Fruit fly (Drosophila melanogaster) whole organism, embryonic: ENCODE data around the gene shf.
A peak's percentile ranks its signal among the peaks of the same experiment; 100 is the strongest.

Experiments
- Bgb ChIP-seq: fragments of 200-800 bp; sonication (Bioruptor generic); IDR thresholded peaks from 2 replicates; pipeline ENCODE4 v1.3.6; 2022; ENCODE audit warnings: missing biosample characterization, missing genetic modification characterization; ENCODE audit not compliant: partially characterized antibody
- CG10462 ChIP-seq: fragments of 200-800 bp; sonication (Bioruptor generic); optimal IDR thresholded peaks from 2 replicates; lab custom pipeline; 2016; ENCODE audit warnings: missing biosample characterization, missing genetic modification characterization
- CG12104 ChIP-seq: fragments of 200-800 bp; sonication (Bioruptor generic); optimal IDR thresholded peaks from 3 replicates; lab custom pipeline; 2016; ENCODE audit warnings: missing biosample characterization, missing genetic modification characterization
- CG12219 ChIP-seq: fragments of 200-800 bp; sonication (Bioruptor generic); optimal IDR thresholded peaks from 3 replicates; lab custom pipeline; 2018; ENCODE audit warnings: missing biosample characterization, mild to moderate bottlenecking, missing genetic modification characterization
- CG12769 ChIP-seq: fragments of 200-800 bp; sonication (Bioruptor generic); optimal IDR thresholded peaks from 2 replicates; lab custom pipeline; 2019; ENCODE audit warnings: missing biosample characterization, mild to moderate bottlenecking, missing genetic modification characterization, moderate library complexity
- CG12942 ChIP-seq: fragments of 200-800 bp; sonication (Bioruptor generic); optimal IDR thresholded peaks from 3 replicates; lab custom pipeline; 2016; ENCODE audit warnings: missing biosample characterization, missing genetic modification characterization
- CG14965 ChIP-seq: fragments of 200-800 bp; sonication (Bioruptor generic); optimal IDR thresholded peaks from 2 replicates; lab custom pipeline; 2016; ENCODE audit warnings: missing biosample characterization, missing genetic modification characterization, borderline replicate concordance
- CG15269 ChIP-seq: fragments of 200-800 bp; sonication (Bioruptor generic); optimal IDR thresholded peaks from 2 replicates; lab custom pipeline; 2018; ENCODE audit warnings: missing biosample characterization, mild to moderate bottlenecking, missing genetic modification characterization, moderate library complexity
- CG15479 ChIP-seq: fragments of 200-800 bp; sonication (Bioruptor generic); optimal IDR thresholded peaks from 3 replicates; lab custom pipeline; 2019; ENCODE audit warnings: missing biosample characterization, mild to moderate bottlenecking, missing genetic modification characterization, moderate library complexity
- CG15696 ChIP-seq: fragments of 200-800 bp; sonication (Bioruptor generic); optimal IDR thresholded peaks from 2 replicates; lab custom pipeline; 2019; ENCODE audit warnings: missing biosample characterization, mild to moderate bottlenecking, missing genetic modification characterization, moderate library complexity
- CG1647 ChIP-seq: fragments of 200-800 bp; sonication (Bioruptor generic); optimal IDR thresholded peaks from 3 replicates; lab custom pipeline; 2016; ENCODE audit warnings: missing biosample characterization, missing genetic modification characterization
- CG16863 ChIP-seq: fragments of 200-800 bp; sonication (Bioruptor generic); optimal IDR thresholded peaks from 3 replicates; lab custom pipeline; 2016; ENCODE audit warnings: missing biosample characterization, missing genetic modification characterization
- CG17359 ChIP-seq: fragments of 200-800 bp; sonication (Bioruptor generic); optimal IDR thresholded peaks from 3 replicates; lab custom pipeline; 2018; ENCODE audit warnings: missing biosample characterization, mild to moderate bottlenecking, missing genetic modification characterization, moderate library complexity
- CG17802 ChIP-seq: fragments of 200-800 bp; sonication (Bioruptor generic); optimal IDR thresholded peaks from 2 replicates; lab custom pipeline; 2018; ENCODE audit warnings: missing biosample characterization, mild to moderate bottlenecking, missing genetic modification characterization, moderate library complexity
- CG17829 ChIP-seq: fragments of 200-800 bp; optimal IDR thresholded peaks from 2 replicates; lab custom pipeline; 2019; ENCODE audit warnings: missing biosample characterization, mild to moderate bottlenecking, missing genetic modification characterization, moderate library complexity
- CG18764 ChIP-seq: fragments of 200-800 bp; sonication (Bioruptor generic); optimal IDR thresholded peaks from 3 replicates; lab custom pipeline; 2016; ENCODE audit warnings: missing biosample characterization, missing genetic modification characterization
- CG2120 ChIP-seq: fragments of 200-800 bp; sonication (Bioruptor generic); optimal IDR thresholded peaks from 3 replicates; lab custom pipeline; 2016; ENCODE audit warnings: missing biosample characterization, missing genetic modification characterization
- CG2875 ChIP-seq: fragments of 200-800 bp; sonication (Bioruptor generic); optimal IDR thresholded peaks from 2 replicates; lab custom pipeline; 2017; ENCODE audit warnings: missing biosample characterization, mild to moderate bottlenecking, missing genetic modification characterization, missing genetic modification reagents
- CG32772 ChIP-seq: fragments of 200-800 bp; sonication (Bioruptor generic); IDR thresholded peaks from 2 replicates; pipeline ENCODE4 v1.3.6; 2022; ENCODE audit warnings: missing biosample characterization, missing genetic modification characterization
- CG33557 ChIP-seq: fragments of 200-800 bp; sonication (Bioruptor generic); optimal IDR thresholded peaks from 2 replicates; lab custom pipeline; 2019; ENCODE audit warnings: missing biosample characterization, mild to moderate bottlenecking, missing genetic modification characterization, moderate library complexity
- CG3847 ChIP-seq: fragments of 200-800 bp; sonication (Bioruptor generic); IDR thresholded peaks from 2 replicates; pipeline ENCODE4 v1.3.6; 2022; ENCODE audit warnings: missing biosample characterization, missing genetic modification characterization
- CG4854 ChIP-seq: fragments of 200-800 bp; sonication (Bioruptor generic); optimal IDR thresholded peaks from 2 replicates; lab custom pipeline; 2016; ENCODE audit warnings: missing biosample characterization, missing genetic modification characterization, inconsistent platforms
- CG7271 ChIP-seq: fragments of 200-800 bp; sonication (Bioruptor generic); optimal IDR thresholded peaks from 2 replicates; lab custom pipeline; 2018; ENCODE audit warnings: missing biosample characterization, mild to moderate bottlenecking, missing genetic modification characterization, moderate library complexity
- CG7556 ChIP-seq: fragments of 200-800 bp; sonication (Bioruptor generic); optimal IDR thresholded peaks from 2 replicates; lab custom pipeline; 2017; ENCODE audit warnings: missing biosample characterization, mild to moderate bottlenecking, missing genetic modification characterization
- CG8924 ChIP-seq: fragments of 200-800 bp; optimal IDR thresholded peaks from 3 replicates; lab custom pipeline; 2019; ENCODE audit warnings: missing biosample characterization, mild to moderate bottlenecking, missing genetic modification characterization, moderate library complexity
- Dfd ChIP-seq, 2 experiments: fragments of >200 bp; optimal IDR thresholded peaks; 2 replicates each; lab custom pipeline; 2017; ENCODE audit warnings: missing biosample characterization in 2 of 2, missing genetic modification characterization in 2 of 2
- H2.0 ChIP-seq: fragments of 200-800 bp; sonication (Bioruptor generic); IDR thresholded peaks from 2 replicates; pipeline ENCODE4 v1.3.6; 2022; ENCODE audit warnings: missing biosample characterization, missing genetic modification characterization
- HLH4C ChIP-seq: fragments of 200-800 bp; sonication (Bioruptor generic); IDR thresholded peaks from 3 replicates; pipeline ENCODE4 v1.3.6; 2022; ENCODE audit warnings: missing biosample characterization, missing genetic modification characterization; ENCODE audit not compliant: partially characterized antibody
- Jarid2 ChIP-seq: fragments of 200-800 bp; sonication (Bioruptor generic); optimal IDR thresholded peaks from 3 replicates; lab custom pipeline; 2017; ENCODE audit warnings: mild to moderate bottlenecking, missing biosample characterization, missing genetic modification reagents, missing genetic modification characterization
- Max ChIP-seq: fragments of 200-800 bp; sonication (Bioruptor generic); optimal IDR thresholded peaks from 2 replicates; lab custom pipeline; 2016; ENCODE audit warnings: missing biosample characterization, mild to moderate bottlenecking, missing genetic modification characterization
- Optix ChIP-seq: fragments of 200-800 bp; sonication (Bioruptor generic); IDR thresholded peaks from 3 replicates; pipeline ENCODE4 v1.3.6; 2022; ENCODE audit warnings: missing biosample characterization, missing genetic modification characterization
- Ravus ChIP-seq: fragments of 200-800 bp; sonication (Bioruptor generic); IDR thresholded peaks from 2 replicates; pipeline ENCODE4 v1.3.6; 2022; ENCODE audit warnings: missing biosample characterization, missing genetic modification characterization
- br ChIP-seq: fragments of >200 bp; optimal IDR thresholded peaks from 2 replicates; lab custom pipeline; 2017
- chm ChIP-seq: fragments of 200-800 bp; sonication (Bioruptor generic); IDR thresholded peaks from 2 replicates; pipeline ENCODE4 v1.3.6; 2022; ENCODE audit warnings: missing biosample characterization, missing genetic modification characterization
- corto ChIP-seq: fragments of 200-800 bp; sonication (Bioruptor generic); optimal IDR thresholded peaks from 2 replicates; lab custom pipeline; 2016; ENCODE audit warnings: missing biosample characterization, mild to moderate bottlenecking, missing genetic modification characterization, moderate library complexity
- da ChIP-seq: fragments of 200-800 bp; sonication (Bioruptor generic); optimal IDR thresholded peaks from 2 replicates; lab custom pipeline; 2016; ENCODE audit warnings: missing biosample characterization, missing genetic modification characterization
- dan ChIP-seq: fragments of 200-800 bp; sonication (Bioruptor generic); IDR thresholded peaks from 2 replicates; pipeline ENCODE4 v1.3.6; 2022; ENCODE audit warnings: missing biosample characterization, missing genetic modification characterization
- dysf ChIP-seq: fragments of 200-800 bp; sonication (Bioruptor generic); IDR thresholded peaks from 3 replicates; pipeline ENCODE4 v1.3.6; 2022; ENCODE audit warnings: missing biosample characterization, missing genetic modification characterization
- en ChIP-seq: fragments of 200-800 bp; sonication (Bioruptor generic); optimal IDR thresholded peaks from 2 replicates; lab custom pipeline; 2016; ENCODE audit warnings: missing biosample characterization, missing genetic modification characterization
- fd96Cb ChIP-seq: fragments of 200-800 bp; sonication (Bioruptor generic); optimal IDR thresholded peaks from 2 replicates; lab custom pipeline; 2018; ENCODE audit warnings: missing biosample characterization, mild to moderate bottlenecking, missing genetic modification characterization, moderate library complexity
- fu2 ChIP-seq: fragments of 200-800 bp; sonication (Bioruptor generic); optimal IDR thresholded peaks from 2 replicates; lab custom pipeline; 2016; ENCODE audit warnings: missing biosample characterization, missing genetic modification characterization
- hb ChIP-seq: fragments of 200-800 bp; sonication (Bioruptor generic); IDR thresholded peaks from 3 replicates; pipeline ENCODE4 v1.3.6; 2022; ENCODE audit warnings: missing biosample characterization, missing genetic modification characterization; ENCODE audit not compliant: partially characterized antibody
- klu ChIP-seq: fragments of 200-800 bp; sonication (Bioruptor generic); IDR thresholded peaks from 2 replicates; pipeline ENCODE4 v1.3.6; 2022; ENCODE audit warnings: missing biosample characterization, missing genetic modification characterization
- nerfin-1 ChIP-seq: fragments of 200-800 bp; sonication (Bioruptor generic); optimal IDR thresholded peaks from 3 replicates; lab custom pipeline; 2019; ENCODE audit warnings: missing biosample characterization, mild to moderate bottlenecking, missing genetic modification characterization, moderate library complexity
- nmo ChIP-seq: fragments of 200-800 bp; sonication (Bioruptor generic); optimal IDR thresholded peaks from 2 replicates; lab custom pipeline; 2018; ENCODE audit warnings: missing biosample characterization, mild to moderate bottlenecking, missing genetic modification characterization, moderate library complexity
- oc ChIP-seq: fragments of 200-800 bp; sonication (Bioruptor generic); optimal IDR thresholded peaks from 2 replicates; lab custom pipeline; 2018; ENCODE audit warnings: missing biosample characterization, mild to moderate bottlenecking, missing genetic modification characterization, moderate library complexity
- shn ChIP-seq: fragments of 200-800 bp; sonication (Bioruptor generic); optimal IDR thresholded peaks from 3 replicates; lab custom pipeline; 2016; ENCODE audit warnings: missing biosample characterization, missing genetic modification characterization
- sim ChIP-seq: fragments of 200-800 bp; sonication (Bioruptor generic); IDR thresholded peaks from 2 replicates; pipeline ENCODE4 v1.3.6; 2022; ENCODE audit warnings: missing biosample characterization, missing genetic modification characterization
- ssp ChIP-seq: fragments of 200-800 bp; sonication (Bioruptor generic); IDR thresholded peaks from 2 replicates; pipeline ENCODE4 v1.3.6; 2022; ENCODE audit warnings: missing biosample characterization, missing genetic modification characterization
- sug ChIP-seq: fragments of 200-800 bp; optimal IDR thresholded peaks from 2 replicates; lab custom pipeline; 2019; ENCODE audit warnings: missing biosample characterization, mild to moderate bottlenecking, missing genetic modification characterization, moderate library complexity
- toy ChIP-seq: fragments of 200-800 bp; sonication (Bioruptor generic); IDR thresholded peaks from 2 replicates; pipeline ENCODE4 v1.3.6; 2022; ENCODE audit warnings: missing biosample characterization, missing genetic modification characterization
- zfh1 ChIP-seq: fragments of 200-800 bp; sonication (Bioruptor generic); IDR thresholded peaks from 3 replicates; pipeline ENCODE4 v1.3.6; 2022; ENCODE audit warnings: missing biosample characterization, missing genetic modification characterization

shf gene

DNA sequence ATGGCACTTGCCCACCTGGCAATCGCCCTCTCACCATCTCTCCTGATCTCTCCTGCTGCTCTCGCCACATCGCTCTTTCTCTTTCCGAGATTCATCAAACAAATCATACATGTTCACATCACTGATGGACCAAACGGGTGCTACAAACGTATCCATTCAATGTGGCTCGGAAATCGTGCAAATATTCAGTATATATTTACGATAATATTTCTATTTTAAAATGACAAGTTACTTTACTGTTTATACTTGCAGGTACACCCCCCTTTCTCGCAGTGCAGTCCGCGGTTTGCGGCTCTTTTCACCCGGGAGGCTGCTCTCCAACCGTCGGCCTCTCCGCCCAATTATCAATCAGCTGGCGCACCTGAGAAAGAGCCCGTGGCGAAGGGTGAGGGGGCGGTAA, 12.1 kb upstream of the shf start (continued):
- TF ChIP-seq fu2 (GFP tag; lab: Kevin White, UChicago): no peak
- no peak for TF ChIP-seq CG4854 (GFP tag; lab: Kevin White, UChicago)
- no peak for TF ChIP-seq CG17829 (tag; lab: Kevin White, UChicago)
- TF ChIP-seq CG10462 (GFP tag; lab: Kevin White, UChicago): no peak
- no peak for TF ChIP-seq toy (GFP tag; lab: Robert Waterston, UW)
- no peak for TF ChIP-seq shn (GFP tag; lab: Kevin White, UChicago)
- peak; percentile 41 for TF ChIP-seq CG17359
- no peak for TF ChIP-seq CG33557 (GFP tag; lab: Kevin White, UChicago)
- no peak for TF ChIP-seq CG7556 (GFP tag; lab: Kevin White, UChicago)
- no peak for TF ChIP-seq nerfin-1 (tag; lab: Kevin White, UChicago)
- no peak for TF ChIP-seq corto (GFP tag; lab: Kevin White, UChicago)
- no peak for TF ChIP-seq fd96Cb
- TF ChIP-seq Optix: 0 out of 3 replicates have a peak, but pooled peaks have one; percentile 19
- no peak for TF ChIP-seq Max (GFP tag; lab: Kevin White, UChicago)
- no peak for TF ChIP-seq CG32772 (GFP tag; lab: Robert Waterston, UW)
- TF ChIP-seq CG15696: no peak
- 0 out of 2 replicates have a peak, but pooled peaks have one; percentile 28 for TF ChIP-seq H2.0 (GFP tag; lab: Robert Waterston, UW)
- no peak for TF ChIP-seq CG15479 (GFP tag; lab: Kevin White, UChicago)
- TF ChIP-seq br: no peak
- no peak for TF ChIP-seq Jarid2
- peak; percentile 45; the same call in 1 of the 3 replicates for TF ChIP-seq zfh1 (GFP tag; lab: Robert Waterston, UW)
- peak; percentile 17 for TF ChIP-seq CG2120 (GFP tag; lab: Kevin White, UChicago)
- TF ChIP-seq sim (GFP tag; lab: Robert Waterston, UW): peak; percentile 9; the same call in 1 of the 2 replicates
- no peak for TF ChIP-seq CG7271 (tag; lab: Kevin White, UChicago)
- TF ChIP-seq CG12942 (GFP tag; lab: Kevin White, UChicago): no peak
- TF ChIP-seq ssp (GFP tag; lab: Robert Waterston, UW): no peak
- TF ChIP-seq CG18764: no peak
- no peak for TF ChIP-seq CG12219 (GFP tag; lab: Kevin White, UChicago)
- TF ChIP-seq CG16863 (GFP tag; lab: Kevin White, UChicago): no peak
- no peak for TF ChIP-seq CG1647
- no peak for TF ChIP-seq chm
- TF ChIP-seq CG17802 (tag; lab: Kevin White, UChicago): no peak
- TF ChIP-seq dan (GFP tag; lab: Robert Waterston, UW): no peak
- TF ChIP-seq Dfd (GFP tag; optimal IDR thresholded peaks at IDR 0.05; lab: Kevin White, UChicago): no peak
- no peak for TF ChIP-seq CG14965 (GFP tag; lab: Kevin White, UChicago)
- no peak for TF ChIP-seq da (GFP tag; lab: Kevin White, UChicago)
- no peak for TF ChIP-seq CG2875 (GFP tag; lab: Kevin White, UChicago)
- TF ChIP-seq CG8924 (tag; lab: Kevin White, UChicago): no peak
- TF ChIP-seq CG12769 (tag; lab: Kevin White, UChicago): no peak
- TF ChIP-seq Bgb (GFP tag; lab: Robert Waterston, UW): no peak
- no peak for TF ChIP-seq hb (GFP tag; lab: Robert Waterston, UW)
- no peak for TF ChIP-seq CG15269 (tag; lab: Kevin White, UChicago)
- peak; percentile 56 for TF ChIP-seq dysf (GFP tag; lab: Robert Waterston, UW)
- TF ChIP-seq CG3847: no peak; the same call in 1 of the 2 replicates
- TF ChIP-seq Ravus (GFP tag; lab: Robert Waterston, UW): no peak
- TF ChIP-seq HLH4C (GFP tag; lab: Robert Waterston, UW): 0 out of 3 replicates have a peak, but pooled peaks have one; percentile 19
- TF ChIP-seq sug: no peak
- no peak for TF ChIP-seq oc (tag; lab: Kevin White, UChicago)
- no peak for TF ChIP-seq en (GFP tag; lab: Kevin White, UChicago)
- no peak for TF ChIP-seq klu
- TF ChIP-seq CG12104 (GFP tag; lab: Kevin White, UChicago): no peak
- peak; percentile 10 for TF ChIP-seq nmo (GFP tag; lab: Kevin White, UChicago)
